Fruit fly (Drosophila melanogaster) whole organism, wandering third instar larva: ENCODE data around the gene UBL3.

Source experiments
- Abd-B ChIP-seq: fragments of >200 bp; optimal IDR thresholded peaks from 2 replicates; lab custom pipeline; 2017; ENCODE audit warnings: missing biosample characterization, missing genetic modification characterization
- CG32264 ChIP-seq: fragments of 200-800 bp; sonication (Bioruptor generic); optimal IDR thresholded peaks from 2 replicates; lab custom pipeline; 2016; ENCODE audit warnings: missing biosample characterization, missing genetic modification characterization
- CG9705 ChIP-seq: fragments of 200-800 bp; sonication (Bioruptor generic); optimal IDR thresholded peaks from 2 replicates; lab custom pipeline; 2018; ENCODE audit warnings: missing biosample characterization, mild to moderate bottlenecking, missing genetic modification characterization
- CrebA ChIP-seq: fragments of 200-800 bp; sonication (Bioruptor generic); optimal IDR thresholded peaks from 2 replicates; lab custom pipeline; 2016; ENCODE audit warnings: missing biosample characterization, mild to moderate bottlenecking, missing genetic modification characterization, borderline replicate concordance
- Dif ChIP-seq: fragments of 200-275, 200-300 bp; sonication (Bioruptor generic); optimal IDR thresholded peaks from 2 replicates; lab custom pipeline; 2018; ENCODE audit warnings: missing biosample characterization, missing genetic modification characterization; ENCODE audit not compliant: partially characterized antibody
- GATAd ChIP-seq: sonication (Bioruptor generic); optimal IDR thresholded peaks from 2 replicates; lab custom pipeline; 2016; ENCODE audit warnings: missing biosample characterization, missing genetic modification characterization
- HLH106 ChIP-seq: fragments of 200-800 bp; optimal IDR thresholded peaks from 3 replicates; lab custom pipeline; 2019; ENCODE audit warnings: missing biosample characterization, mild to moderate bottlenecking, missing genetic modification characterization, moderate library complexity
- Hnf4 ChIP-seq: fragments of 200-800 bp; sonication (Bioruptor generic); optimal IDR thresholded peaks from 2 replicates; lab custom pipeline; 2016; ENCODE audit warnings: missing biosample characterization, mild to moderate bottlenecking, missing genetic modification characterization
- Hr78 ChIP-seq: fragments of >200 bp; optimal IDR thresholded peaks from 2 replicates; lab custom pipeline; 2017; ENCODE audit warnings: missing biosample characterization, missing genetic modification characterization
- Hr83 ChIP-seq: fragments of 200-300 bp; sonication (Bioruptor generic); optimal IDR thresholded peaks from 2 replicates; lab custom pipeline; 2016; ENCODE audit warnings: missing biosample characterization, mild to moderate bottlenecking, missing genetic modification characterization, moderate library complexity; ENCODE audit not compliant: poor library complexity, severe bottlenecking
- Jra ChIP-seq: sonication (Bioruptor generic); optimal IDR thresholded peaks from 2 replicates; lab custom pipeline; 2016; ENCODE audit warnings: missing biosample characterization, missing genetic modification characterization
- Mio ChIP-seq: sonication (Bioruptor generic); optimal IDR thresholded peaks from 2 replicates; lab custom pipeline; 2016; ENCODE audit warnings: missing biosample characterization, missing genetic modification characterization
- Myc ChIP-seq: fragments of >200 bp; optimal IDR thresholded peaks from 2 replicates; lab custom pipeline; 2017
- N ChIP-seq: fragments of >200 bp; optimal IDR thresholded peaks from 2 replicates; lab custom pipeline; 2018; ENCODE audit warnings: missing biosample characterization, missing external identifiers, missing genetic modification characterization
- OdsH ChIP-seq: fragments of 200-800 bp; sonication (Bioruptor generic); optimal IDR thresholded peaks from 2 replicates; lab custom pipeline; 2016; ENCODE audit warnings: missing biosample characterization, mild to moderate bottlenecking, missing genetic modification characterization
- Rel ChIP-seq, 2 experiments: fragments of 200-800 bp; sonication (Bioruptor generic) in 1 of 2; optimal IDR thresholded peaks; 2 replicates in 1 of 2; 3 replicates in 1 of 2; lab custom pipeline; 2016 to 2019; ENCODE audit warnings: mild to moderate bottlenecking in 2 of 2, missing biosample characterization in 2 of 2, missing genetic modification characterization in 2 of 2, moderate library complexity in 1 of 2
- Sp1 ChIP-seq: fragments of 200-800 bp; sonication (Bioruptor generic); optimal IDR thresholded peaks from 3 replicates; lab custom pipeline; 2019; ENCODE audit warnings: missing biosample characterization, mild to moderate bottlenecking, missing genetic modification characterization, moderate library complexity
- Vsx2 ChIP-seq: fragments of 200-300, 225-300 bp; sonication (Bioruptor generic); optimal IDR thresholded peaks from 2 replicates; lab custom pipeline; 2018; ENCODE audit warnings: missing biosample characterization, missing genetic modification characterization; ENCODE audit not compliant: partially characterized antibody
- br ChIP-seq: fragments of 200-800 bp; sonication (Bioruptor generic); optimal IDR thresholded peaks from 2 replicates; lab custom pipeline; 2016; ENCODE audit warnings: missing biosample characterization, missing genetic modification characterization
- brk ChIP-seq: fragments of 200-800 bp; sonication (Bioruptor generic); optimal IDR thresholded peaks from 2 replicates; lab custom pipeline; 2016; ENCODE audit warnings: missing biosample characterization, mild to moderate bottlenecking, missing genetic modification characterization
- dl ChIP-seq, 2 experiments: fragments of 175-275, 200-275 bp in 1 of 2; fragments of 200-275 bp in 1 of 2; sonication (Bioruptor generic); optimal IDR thresholded peaks; lab custom pipeline; 2018; ENCODE audit warnings: mild to moderate bottlenecking in 2 of 2, missing biosample characterization in 2 of 2, missing genetic modification characterization in 2 of 2, moderate library complexity in 2 of 2; ENCODE audit not compliant: partially characterized antibody in 2 of 2, insufficient read depth in 1 of 2
- dmrt93B ChIP-seq: fragments of 200-800 bp; sonication (Bioruptor generic); optimal IDR thresholded peaks from 2 replicates; lab custom pipeline; 2018; ENCODE audit warnings: missing biosample characterization, mild to moderate bottlenecking, missing genetic modification characterization
- dsf ChIP-seq: sonication (Bioruptor generic); optimal IDR thresholded peaks from 2 replicates; lab custom pipeline; 2016; ENCODE audit warnings: missing biosample characterization, missing genetic modification characterization, borderline replicate concordance
- ey ChIP-seq: fragments of 200-800 bp; sonication (Bioruptor generic); optimal IDR thresholded peaks from 2 replicates; lab custom pipeline; 2016; ENCODE audit warnings: missing biosample characterization, missing genetic modification characterization
- foxo ChIP-seq, 2 experiments: fragments of 200-800 bp; sonication (Bioruptor generic); optimal IDR thresholded peaks; 2 replicates in 1 of 2; 3 replicates in 1 of 2; lab custom pipeline; 2016 to 2017; ENCODE audit warnings: missing biosample characterization in 2 of 2, missing genetic modification characterization in 2 of 2
- fru ChIP-seq: fragments of 200-800 bp; sonication (Bioruptor generic); optimal IDR thresholded peaks from 3 replicates; lab custom pipeline; 2016; ENCODE audit warnings: missing biosample characterization, mild to moderate bottlenecking, missing genetic modification characterization
- h ChIP-seq: fragments of 200-800 bp; sonication (Bioruptor generic); optimal IDR thresholded peaks from 3 replicates; lab custom pipeline; 2016; ENCODE audit warnings: missing biosample characterization, mild to moderate bottlenecking, missing genetic modification characterization
- jim ChIP-seq: fragments of 175-275, 200-325 bp; sonication (Bioruptor generic); optimal IDR thresholded peaks from 2 replicates; lab custom pipeline; 2016; ENCODE audit warnings: missing biosample characterization, mild to moderate bottlenecking, missing genetic modification characterization
- lola ChIP-seq: fragments of >200 bp; optimal IDR thresholded peaks from 2 replicates; lab custom pipeline; 2017; ENCODE audit warnings: missing biosample characterization, missing genetic modification characterization
- pan ChIP-seq: fragments of >200 bp; optimal IDR thresholded peaks from 2 replicates; lab custom pipeline; 2017
- psq ChIP-seq: fragments of 200-800 bp; sonication (Bioruptor generic); optimal IDR thresholded peaks from 3 replicates; lab custom pipeline; 2017; ENCODE audit warnings: missing biosample characterization, mild to moderate bottlenecking, missing genetic modification characterization, moderate library complexity
- rgr ChIP-seq: fragments of 200-800 bp; sonication (Bioruptor generic); optimal IDR thresholded peaks from 3 replicates; lab custom pipeline; 2016; ENCODE audit warnings: missing biosample characterization, mild to moderate bottlenecking, missing genetic modification characterization
- sage ChIP-seq: fragments of 200-800 bp; sonication (Bioruptor generic); optimal IDR thresholded peaks from 2 replicates; lab custom pipeline; 2016; ENCODE audit warnings: missing biosample characterization, mild to moderate bottlenecking, missing genetic modification characterization
- sv ChIP-seq: fragments of 200-800 bp; sonication (Bioruptor generic); optimal IDR thresholded peaks from 3 replicates; lab custom pipeline; 2016; ENCODE audit warnings: missing biosample characterization, missing genetic modification characterization
- usp ChIP-seq: fragments of >200 bp; optimal IDR thresholded peaks from 2 replicates; lab custom pipeline; 2017; ENCODE audit warnings: missing biosample characterization, missing genetic modification characterization
- woc ChIP-seq: sonication (Bioruptor generic); optimal IDR thresholded peaks from 2 replicates; lab custom pipeline; 2016; ENCODE audit warnings: missing biosample characterization, mild to moderate bottlenecking, missing genetic modification characterization

Gene UBL3

DNA sequence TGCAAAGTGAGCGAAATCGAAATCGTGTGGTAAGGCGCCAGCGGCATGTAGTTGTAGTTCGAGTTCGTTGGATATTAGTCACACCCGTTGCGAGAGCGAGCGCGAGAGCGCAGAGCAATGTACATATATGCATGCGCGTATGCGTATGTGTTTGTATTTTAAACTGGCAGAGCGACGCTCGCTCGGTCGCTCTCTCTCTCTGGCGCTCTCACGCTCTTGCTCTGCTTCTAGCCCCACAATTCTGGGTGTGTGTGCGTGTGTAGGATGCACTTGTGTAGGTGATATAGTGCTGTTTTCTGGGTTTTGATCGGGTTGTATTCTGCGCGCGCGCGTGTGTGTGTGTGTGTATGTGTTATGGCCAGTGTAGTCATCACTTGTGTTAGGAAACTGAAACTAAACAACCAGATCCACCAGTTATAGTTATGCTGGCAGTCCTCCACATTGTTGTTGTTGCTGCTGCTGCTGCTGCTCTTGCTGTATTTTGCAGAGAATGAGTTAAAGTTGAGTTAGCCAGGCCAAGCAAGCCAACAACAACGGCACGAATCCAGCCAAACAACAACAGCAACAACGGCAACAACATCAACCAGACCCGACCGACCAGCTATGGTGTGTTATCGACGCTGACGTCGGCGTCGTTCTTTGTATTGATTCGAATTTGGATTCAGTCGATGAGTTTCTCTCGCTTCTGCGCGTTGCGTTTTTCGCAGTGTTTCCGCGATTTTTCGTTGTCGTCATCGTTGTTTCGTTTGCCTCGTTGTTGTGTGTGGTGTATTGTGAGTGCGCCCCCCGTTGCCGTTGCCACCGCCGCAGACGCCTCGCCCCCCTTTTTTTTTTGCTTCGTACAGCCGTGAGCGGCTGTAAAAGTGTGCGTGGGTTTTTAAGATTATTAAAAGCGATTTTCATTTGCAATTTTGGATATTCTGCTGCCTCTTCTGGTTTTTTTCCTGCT is 41.0 kb downstream of the UBL3 start:
- TF ChIP-seq N (GFP tag; lab: Kevin White, UChicago), result peak; percentile 91
- TF ChIP-seq jim, result peak; percentile 26
- no peak for TF ChIP-seq GATAd (GFP tag; lab: Kevin White, UChicago)
- TF ChIP-seq Mio (GFP tag; lab: Kevin White, UChicago), result no peak
- TF ChIP-seq Rel (GFP tag; optimal IDR thresholded peaks at IDR 0.05; lab: Kevin White, UChicago), result peak; percentile 17
- peak; percentile 28 for TF ChIP-seq Rel (tag; optimal IDR thresholded peaks at IDR 0.05; lab: Kevin White, UChicago)
- TF ChIP-seq dl (GFP tag; optimal IDR thresholded peaks at IDR 0.05; lab: Kevin White, UChicago; ENCODE audit: insufficient read depth in 1 of 2, partially characterized antibody in 2 of 2), result peak; percentile 98 to 99
- no peak for TF ChIP-seq sv
- TF ChIP-seq woc (GFP tag; lab: Kevin White, UChicago), result peak; percentile 40
- TF ChIP-seq Dif (GFP tag; lab: Kevin White, UChicago), result peak; percentile 99
- peak; percentile 47 for TF ChIP-seq br (GFP tag; lab: Kevin White, UChicago)
- TF ChIP-seq OdsH (GFP tag; lab: Kevin White, UChicago), result peak; percentile 17
- TF ChIP-seq Jra (GFP tag; lab: Kevin White, UChicago), result peak; percentile 50
- TF ChIP-seq ey (GFP tag; lab: Kevin White, UChicago), result peak; percentile 16
- peak; percentile 13 for TF ChIP-seq fru (GFP tag; lab: Kevin White, UChicago)
- no peak for TF ChIP-seq lola (GFP tag; lab: Kevin White, UChicago)
- peak; percentile 22 for TF ChIP-seq CG32264 (GFP tag; lab: Kevin White, UChicago)
- TF ChIP-seq Sp1, result peak; percentile 15
- no peak for TF ChIP-seq Myc (lab: Kevin White, UChicago)
- peak; percentile 46 for TF ChIP-seq h (GFP tag; lab: Kevin White, UChicago)
- TF ChIP-seq Vsx2 (GFP tag; lab: Kevin White, UChicago), result peak; percentile 93
- TF ChIP-seq pan (lab: Kevin White, UChicago), result no peak
- TF ChIP-seq Abd-B (GFP tag; lab: Kevin White, UChicago), result peak; percentile 41
- TF ChIP-seq sage (GFP tag; lab: Kevin White, UChicago), result peak; percentile 44
- peak; percentile 2 for TF ChIP-seq Hnf4
- peak; percentile 65 for TF ChIP-seq psq
- no peak for TF ChIP-seq CG9705 (GFP tag; lab: Kevin White, UChicago)
- TF ChIP-seq foxo (GFP tag; optimal IDR thresholded peaks at IDR 0.05; lab: Kevin White, UChicago), result peak; percentile 15 to 53
- no peak for TF ChIP-seq HLH106 (tag; lab: Kevin White, UChicago)
- peak; percentile 23 for TF ChIP-seq rgr (GFP tag; lab: Kevin White, UChicago)
- peak; percentile 40 for TF ChIP-seq dsf (GFP tag; lab: Kevin White, UChicago)
- TF ChIP-seq CrebA (GFP tag; lab: Kevin White, UChicago), result peak; percentile 70
- TF ChIP-seq Hr78, result peak; percentile 5
- peak; percentile 69 for TF ChIP-seq Hr83 (GFP tag; lab: Kevin White, UChicago)
- peak; percentile 66 for TF ChIP-seq brk (GFP tag; lab: Kevin White, UChicago)
- TF ChIP-seq usp (GFP tag; lab: Kevin White, UChicago), result no peak

DNA sequence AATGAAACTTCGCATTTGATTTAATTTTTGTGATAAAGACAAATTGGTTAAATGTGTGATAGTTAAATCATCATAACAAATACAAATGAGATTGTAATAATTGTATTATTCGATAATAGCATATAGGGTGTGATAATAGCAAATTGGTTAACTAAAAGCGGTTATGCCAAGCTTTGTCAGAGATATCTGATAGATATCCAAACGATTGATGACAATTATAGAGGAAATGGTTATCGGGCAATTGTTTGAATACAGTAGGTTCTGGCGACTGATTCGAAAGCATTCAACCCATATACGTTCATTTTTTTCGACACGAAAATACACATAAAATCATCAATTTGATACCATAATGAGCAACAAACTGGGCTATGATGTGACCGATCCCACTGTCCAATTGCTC is 43.7 kb downstream of the UBL3 start, which contains the start of gene CG8509:
Gene CG8509 (plus strand): TSS at position 301 of the 400 bp plus-strand sequence.
- TF ChIP-seq psq (no peak), Rel (GFP tag; optimal IDR thresholded peaks at IDR 0.05; lab: Kevin White, UChicago) (no peak), Rel (tag; optimal IDR thresholded peaks at IDR 0.05; lab: Kevin White, UChicago) (no peak), sv (no peak), jim (no peak), foxo (GFP tag; optimal IDR thresholded peaks at IDR 0.05; lab: Kevin White, UChicago) (no peak), lola (GFP tag; lab: Kevin White, UChicago) (no peak), HLH106 (tag; lab: Kevin White, UChicago) (no peak), dmrt93B (GFP tag; lab: Kevin White, UChicago) (no peak), brk (GFP tag; lab: Kevin White, UChicago) (no peak), Vsx2 (GFP tag; lab: Kevin White, UChicago) (no peak), OdsH (GFP tag; lab: Kevin White, UChicago) (no peak), woc (GFP tag; lab: Kevin White, UChicago) (no peak), br (GFP tag; lab: Kevin White, UChicago) (no peak), CG32264 (GFP tag; lab: Kevin White, UChicago) (no peak), h (GFP tag; lab: Kevin White, UChicago) (no peak), Jra (GFP tag; lab: Kevin White, UChicago) (no peak), Myc (lab: Kevin White, UChicago) (no peak), usp (GFP tag; lab: Kevin White, UChicago) (no peak), Sp1 (no peak), Dif (GFP tag; lab: Kevin White, UChicago) (no peak)
